Worm (Caenorhabditis elegans) whole organism, L1 larva: ENCODE data around the gene C02F5.13.
A peak's percentile ranks its signal among the peaks of the same experiment; 100 is the strongest.

ENCODE experiments used
- C04F5.9 ChIP-seq: sonication (generic microtip); optimal IDR thresholded peaks from 2 replicates; lab custom pipeline; 2016; ENCODE audit warnings: missing genetic modification characterization, missing compliant biosample characterization
- Y116A8C.19 ChIP-seq: sonication (generic microtip); optimal IDR thresholded peaks from 2 replicates; lab custom pipeline; 2016; ENCODE audit warnings: missing compliant biosample characterization, missing genetic modification characterization, borderline replicate concordance
- aly-2 ChIP-seq: fragments of 150-350 bp; optimal IDR thresholded peaks from 2 replicates; lab custom pipeline; 2014; ENCODE audit warnings: missing biosample characterization, missing genetic modification characterization
- blmp-1 ChIP-seq: fragments of 150-350 bp; optimal IDR thresholded peaks from 2 replicates; lab custom pipeline; 2014; ENCODE audit warnings: missing biosample characterization, missing genetic modification characterization
- ceh-63 ChIP-seq: fragments of 200-800 bp; sonication (Bioruptor generic); optimal IDR thresholded peaks from 2 replicates; lab custom pipeline; 2018; ENCODE audit warnings: mild to moderate bottlenecking, missing genetic modification characterization, missing compliant biosample characterization
- ceh-82 ChIP-seq, 3 experiments: fragments of 150-350 bp in 1 of 3; sonication (generic microtip) in 2 of 3; optimal IDR thresholded peaks; 2 replicates each; lab custom pipeline; 2014 to 2017; ENCODE audit warnings: missing biosample characterization in 3 of 3, missing genetic modification characterization in 3 of 3
- ceh-88 ChIP-seq: fragments of 200-800 bp; sonication (Bioruptor generic); IDR thresholded peaks from 2 replicates; pipeline ENCODE4 v1.3.6; 2022; ENCODE audit warnings: missing genetic modification characterization, missing compliant biosample characterization
- dpl-1 ChIP-seq, 3 experiments: fragments of 150-350 bp in 2 of 3; sonication (generic microtip) in 1 of 3; optimal IDR thresholded peaks; 2 replicates each; lab custom pipeline; 2014 to 2017; ENCODE audit warnings: missing biosample characterization in 3 of 3, missing genetic modification characterization in 3 of 3, missing genetic modification reagents in 3 of 3
- efl-1 ChIP-seq, 4 experiments: fragments of 150-350 bp; optimal IDR thresholded peaks in 3 of 4; peaks in 1 of 4; 1 replicate in 1 of 4; 2 replicates in 3 of 4; lab custom pipeline; 2014; ENCODE audit warnings: missing biosample characterization in 2 of 4, missing genetic modification characterization in 2 of 4, missing genetic modification reagents in 2 of 4
- egl-27 ChIP-seq, 2 experiments: fragments of 150-350 bp in 1 of 2; sonication (generic microtip); optimal IDR thresholded peaks; 3 replicates each; lab custom pipeline; 2017 to 2018; ENCODE audit warnings: missing biosample characterization in 2 of 2, missing genetic modification characterization in 2 of 2, missing genetic modification reagents in 2 of 2
- elt-3 ChIP-seq, 6 experiments: fragments of 150-350 bp in 1 of 6; sonication (generic microtip); optimal IDR thresholded peaks; 2 replicates each; lab custom pipeline; 2017 to 2018; ENCODE audit warnings: missing biosample characterization in 6 of 6, missing genetic modification characterization in 6 of 6, inconsistent platforms in 1 of 6
- fkh-8 ChIP-seq: sonication (generic microtip); optimal IDR thresholded peaks from 2 replicates; lab custom pipeline; 2016; ENCODE audit warnings: mild to moderate bottlenecking, missing genetic modification characterization, missing compliant biosample characterization
- grh-1 ChIP-seq: fragments of 200-800 bp; sonication (Bioruptor generic); IDR thresholded peaks from 2 replicates; pipeline ENCODE4 v1.3.6; 2022; ENCODE audit warnings: missing genetic modification reagents, missing genetic modification characterization, missing compliant biosample characterization
- isw-1 ChIP-seq: fragments of 200-800 bp; sonication (Bioruptor generic); IDR thresholded peaks from 2 replicates; pipeline ENCODE4 v1.3.6; 2022; ENCODE audit warnings: missing genetic modification characterization, missing compliant biosample characterization
- lin-15B ChIP-seq: fragments of 150-350 bp; sonication (generic microtip); optimal IDR thresholded peaks from 3 replicates; lab custom pipeline; 2014; ENCODE audit warnings: missing biosample characterization, missing genetic modification characterization
- lin-35 ChIP-seq, 2 experiments: fragments of 150-350 bp; optimal IDR thresholded peaks; 2 replicates each; lab custom pipeline; 2014; ENCODE audit warnings: missing biosample characterization in 2 of 2, missing genetic modification characterization in 2 of 2, missing genetic modification reagents in 2 of 2
- lir-3 ChIP-seq: sonication (generic microtip); optimal IDR thresholded peaks from 2 replicates; lab custom pipeline; 2016; ENCODE audit warnings: mild to moderate bottlenecking, missing genetic modification characterization, moderate library complexity, missing compliant biosample characterization; ENCODE audit not compliant: poor library complexity
- lsy-2 ChIP-seq, 2 experiments: fragments of 150-350 bp; optimal IDR thresholded peaks; 2 replicates each; lab custom pipeline; 2014; ENCODE audit warnings: missing biosample characterization in 2 of 2, missing genetic modification characterization in 2 of 2
- mdl-1 ChIP-seq, 2 experiments: fragments of 150-350 bp; optimal IDR thresholded peaks; 2 replicates each; lab custom pipeline; 2014 to 2017; ENCODE audit warnings: missing biosample characterization in 2 of 2, missing genetic modification characterization in 2 of 2, inconsistent platforms in 1 of 2
- mef-2 ChIP-seq: fragments of 150-350 bp; optimal IDR thresholded peaks from 2 replicates; lab custom pipeline; 2014; ENCODE audit warnings: missing biosample characterization, missing genetic modification characterization
- nhr-12 ChIP-seq: sonication (generic microtip); optimal IDR thresholded peaks from 2 replicates; lab custom pipeline; 2017; ENCODE audit warnings: missing biosample characterization, missing genetic modification characterization
- nhr-237 ChIP-seq: fragments of 150-350 bp; optimal IDR thresholded peaks from 2 replicates; lab custom pipeline; 2014; ENCODE audit warnings: missing biosample characterization, missing genetic modification characterization
- nhr-28 ChIP-seq: fragments of 150-350 bp; optimal IDR thresholded peaks from 2 replicates; lab custom pipeline; 2014; ENCODE audit warnings: missing biosample characterization, missing genetic modification characterization
- nhr-71 ChIP-seq: sonication (generic microtip); optimal IDR thresholded peaks from 2 replicates; lab custom pipeline; 2016; ENCODE audit warnings: mild to moderate bottlenecking, missing genetic modification characterization, moderate library complexity, missing compliant biosample characterization
- nhr-77 ChIP-seq: fragments of 150-350 bp; optimal IDR thresholded peaks from 2 replicates; lab custom pipeline; 2014; ENCODE audit warnings: missing biosample characterization, missing genetic modification characterization
- nhr-84 ChIP-seq: sonication (generic microtip); optimal IDR thresholded peaks from 2 replicates; lab custom pipeline; 2017; ENCODE audit warnings: missing biosample characterization, missing genetic modification characterization
- pax-3 ChIP-seq: fragments of 200-800 bp; sonication (Bioruptor generic); optimal IDR thresholded peaks from 2 replicates; lab custom pipeline; 2018; ENCODE audit warnings: mild to moderate bottlenecking, missing genetic modification characterization, moderate library complexity, missing compliant biosample characterization
- rnt-1 ChIP-seq: sonication (generic microtip); optimal IDR thresholded peaks from 2 replicates; lab custom pipeline; 2016; ENCODE audit warnings: mild to moderate bottlenecking, missing genetic modification characterization, moderate library complexity, missing compliant biosample characterization
- skn-1 ChIP-seq: fragments of 150-350 bp; optimal IDR thresholded peaks from 2 replicates; lab custom pipeline; 2014; ENCODE audit warnings: missing biosample characterization, missing genetic modification characterization
- snpc-4 ChIP-seq: fragments of 150-350 bp; optimal IDR thresholded peaks from 2 replicates; lab custom pipeline; 2014; ENCODE audit warnings: missing biosample characterization, missing genetic modification characterization
- snu-23 ChIP-seq: sonication (generic microtip); optimal IDR thresholded peaks from 2 replicates; lab custom pipeline; 2016; ENCODE audit warnings: missing genetic modification characterization, missing compliant biosample characterization
- sox-4 ChIP-seq: sonication (generic microtip); optimal IDR thresholded peaks from 2 replicates; lab custom pipeline; 2016; ENCODE audit warnings: missing genetic modification characterization, missing compliant biosample characterization
- sup-37 ChIP-seq: fragments of 200-800 bp; sonication (Bioruptor generic); optimal IDR thresholded peaks from 2 replicates; lab custom pipeline; 2018; ENCODE audit warnings: mild to moderate bottlenecking, missing genetic modification characterization, missing compliant biosample characterization
- swsn-7 ChIP-seq: sonication (generic microtip); optimal IDR thresholded peaks from 2 replicates; lab custom pipeline; 2016; ENCODE audit warnings: missing genetic modification characterization, missing compliant biosample characterization
- tbx-2 ChIP-seq: sonication (generic microtip); optimal IDR thresholded peaks from 2 replicates; lab custom pipeline; 2016; ENCODE audit warnings: missing genetic modification characterization, missing compliant biosample characterization
- vab-15 ChIP-seq: sonication (generic microtip); optimal IDR thresholded peaks from 2 replicates; lab custom pipeline; 2017; ENCODE audit warnings: missing genotype, mild to moderate bottlenecking, missing genetic modification characterization, missing compliant biosample characterization

The C02F5.13 gene

DNA sequence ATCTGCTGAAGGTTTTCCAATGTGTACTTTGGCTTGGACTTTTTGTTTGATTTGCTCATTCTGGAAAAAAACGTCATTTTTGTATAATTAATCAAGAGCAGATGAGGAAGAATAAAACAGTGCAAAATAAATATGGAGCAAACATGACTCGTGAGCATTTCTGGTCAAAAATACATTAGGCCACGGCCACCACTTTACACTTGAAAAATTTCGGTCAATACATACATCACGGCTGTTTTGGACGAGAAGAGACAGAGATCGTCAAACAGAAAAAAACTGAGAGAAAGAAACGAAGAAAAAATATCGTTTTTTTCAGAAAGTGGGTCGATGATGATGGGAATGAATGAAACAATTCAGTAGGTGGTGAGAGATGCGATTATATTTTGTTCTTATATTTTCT, 21.1 kb downstream of the C02F5.13 start, which contains the start of the genes F09G8.7 and crn-7:
F09G8.7 (minus strand) TSS at position 60 of the 400 bp plus-strand sequence.
crn-7 (plus strand) TSS at position 236 of the 400 bp plus-strand sequence.
- TF ChIP-seq ceh-82 (tag; optimal IDR thresholded peaks at IDR 0.05; lab: Kevin White, UChicago) (peak in 1 of 3 experiments; percentile 31), nhr-77 (no peak), sox-4 (no peak), C04F5.9 (tag; lab: Kevin White, UChicago) (no peak), mdl-1 (tag; optimal IDR thresholded peaks at IDR 0.05; lab: Kevin White, UChicago) (no peak), lin-35 (GFP tag; optimal IDR thresholded peaks at IDR 0.05; lab: Kevin White, UChicago) (peak; percentile 23 to 31), efl-1 (optimal IDR thresholded peaks at IDR 0.05; lab: Kevin White, UChicago) (peak; percentile 32 to 36), efl-1 (GFP tag; optimal IDR thresholded peaks at IDR 0.05 in 1 of 2; lab: Kevin White, UChicago) (peak in 1 of 2 experiments; percentile 17), ceh-88 (GFP tag; lab: Robert Waterston, UW) (no peak), nhr-84 (tag; lab: Kevin White, UChicago) (no peak), rnt-1 (tag; lab: Kevin White, UChicago) (peak; percentile 45), snu-23 (GFP tag; lab: Kevin White, UChicago) (peak; percentile 33), grh-1 (GFP tag; lab: Robert Waterston, UW) (no peak), nhr-28 (tag; lab: Kevin White, UChicago) (no peak), skn-1 (peak; percentile 25), lsy-2 (tag; optimal IDR thresholded peaks at IDR 0.05; lab: Kevin White, UChicago) (peak in 1 of 2 experiments; percentile 55), Y116A8C.19 (no peak), snpc-4 (no peak), pax-3 (tag; lab: Kevin White, UChicago) (no peak), dpl-1 (GFP tag; optimal IDR thresholded peaks at IDR 0.05; lab: Kevin White, UChicago) (peak in 2 of 3 experiments; percentile 36 to 44), aly-2 (tag; lab: Kevin White, UChicago) (no peak), lir-3 (tag; lab: Kevin White, UChicago) (peak; percentile 24), blmp-1 (peak; percentile 46), tbx-2 (no peak), lin-15B (tag; lab: Kevin White, UChicago) (peak; percentile 15)

DNA sequence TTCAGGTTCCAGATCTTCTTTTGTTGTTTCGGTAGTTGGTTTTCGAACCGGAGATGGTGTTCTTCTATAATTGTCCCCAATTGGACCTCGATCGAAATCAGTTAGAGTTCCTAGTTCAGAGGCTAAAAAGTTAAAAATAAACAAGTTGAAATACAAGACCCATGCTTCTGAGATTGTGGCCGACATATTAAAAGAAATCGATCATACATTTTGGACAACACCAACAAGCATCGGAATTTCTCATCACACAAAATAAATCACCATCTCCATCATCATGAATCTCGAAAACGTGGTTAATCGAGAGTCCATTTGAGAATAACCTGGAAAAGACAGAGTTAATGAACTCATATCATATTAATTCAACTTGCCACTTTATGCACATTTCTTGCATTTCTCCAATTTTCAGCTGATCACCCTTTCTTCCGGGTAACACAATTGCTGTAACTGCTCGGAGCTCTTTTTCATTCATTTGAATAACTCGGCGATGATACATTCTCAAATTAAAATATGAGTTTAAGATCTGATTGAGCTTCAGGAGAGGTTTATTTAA, 24.6 kb downstream of the C02F5.13 start, which contains the start of the genes mps-4 and F09G8.10:
mps-4 (minus strand) TSS at position 101 of the 550 bp plus-strand sequence.
F09G8.10 (minus strand) TSS at position 500 of the 550 bp plus-strand sequence.
- TF ChIP-seq swsn-7 (tag; lab: Kevin White, UChicago) (no peak), egl-27 (tag; optimal IDR thresholded peaks at IDR 0.05; lab: Kevin White, UChicago) (no peak), sox-4 (no peak), mef-2 (tag; lab: Kevin White, UChicago) (no peak), isw-1 (GFP tag; lab: Robert Waterston, UW) (no peak), vab-15 (no peak), nhr-71 (tag; lab: Kevin White, UChicago) (no peak), elt-3 (tag; optimal IDR thresholded peaks at IDR 0.05; lab: Kevin White, UChicago) (no peak), pax-3 (tag; lab: Kevin White, UChicago) (no peak)

DNA sequence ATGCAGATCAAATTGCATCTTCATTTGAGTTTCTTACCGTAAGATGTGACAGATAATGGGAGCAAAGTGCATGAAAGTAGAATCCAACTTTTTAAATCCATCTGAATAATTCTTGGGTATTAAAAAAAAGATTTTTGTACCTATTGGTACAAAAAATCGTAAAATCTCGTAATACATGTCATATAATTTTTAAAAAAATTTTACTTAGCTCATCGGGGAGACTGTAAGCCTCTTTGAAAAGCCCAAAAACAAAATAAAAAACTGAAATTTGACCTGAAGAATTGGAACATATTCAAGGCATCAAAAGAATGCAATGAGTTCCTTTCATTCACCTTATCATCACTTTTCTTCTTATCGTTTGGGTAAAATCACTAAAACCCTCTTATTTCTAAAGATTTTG, 28.7 kb downstream of the C02F5.13 start, which contains the start of gene clec-160:
clec-160 (minus strand) TSS at position 101 of the 400 bp plus-strand sequence.
- TF ChIP-seq nhr-12 (tag; lab: Kevin White, UChicago) (no peak), ceh-63 (GFP tag; lab: Kevin White, UChicago) (no peak), nhr-237 (tag; lab: Kevin White, UChicago) (no peak), rnt-1 (tag; lab: Kevin White, UChicago) (no peak), sup-37 (GFP tag; lab: Kevin White, UChicago) (no peak)

DNA sequence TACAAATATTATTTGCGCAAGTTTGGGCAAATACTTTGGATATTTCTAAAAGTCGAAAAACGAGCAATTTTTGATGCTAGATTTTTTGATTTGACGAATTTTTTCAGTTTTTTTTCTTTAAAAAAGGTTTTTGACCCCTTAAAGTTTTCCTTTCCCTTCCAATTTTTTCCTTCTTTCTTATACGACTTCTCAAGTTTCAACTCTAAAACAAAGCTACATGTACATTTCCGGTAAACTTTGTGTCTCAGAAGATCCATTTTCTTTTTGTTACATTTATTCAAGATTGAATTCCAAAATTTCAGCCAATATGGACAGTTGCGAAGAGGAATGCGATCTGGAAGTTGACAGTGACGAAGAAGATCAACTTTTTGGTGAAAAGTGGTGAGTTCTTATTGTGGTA, 31.6 kb downstream of the C02F5.13 start, which contains the start of gene mig-10:
mig-10 (plus strand) TSS at position 301 of the 400 bp plus-strand sequence.
- TF ChIP-seq elt-3 (tag; optimal IDR thresholded peaks at IDR 0.05; lab: Kevin White, UChicago) = no peak
- no peak for TF ChIP-seq nhr-77
- TF ChIP-seq fkh-8 (tag; lab: Kevin White, UChicago) = no peak
